Worm (Caenorhabditis elegans) whole organism, early embryonic: ENCODE measurements around the gene gst-44.

ENCODE experiments used
- B0310.2 ChIP-seq: sonication (generic microtip); optimal IDR thresholded peaks from 2 replicates; lab custom pipeline; 2016; ENCODE audit warnings: mild to moderate bottlenecking, missing genetic modification characterization, missing compliant biosample characterization
- F13C5.2 ChIP-seq: sonication (generic microtip); optimal IDR thresholded peaks from 2 replicates; lab custom pipeline; 2017; ENCODE audit warnings: mild to moderate bottlenecking, missing genetic modification characterization, inconsistent platforms, missing compliant biosample characterization
- aly-1 ChIP-seq: sonication (generic microtip); optimal IDR thresholded peaks from 2 replicates; lab custom pipeline; 2016; ENCODE audit warnings: missing genetic modification characterization, missing compliant biosample characterization
- ama-1 ChIP-seq: fragments of 150-350 bp; optimal IDR thresholded peaks from 2 replicates; lab custom pipeline; 2014
- ceh-13 ChIP-seq: fragments of 200-800 bp; sonication (Bioruptor generic); optimal IDR thresholded peaks from 2 replicates; lab custom pipeline; 2018; ENCODE audit warnings: mild to moderate bottlenecking, missing genetic modification characterization, missing compliant biosample characterization
- ceh-36 ChIP-seq: sonication (generic microtip); optimal IDR thresholded peaks from 2 replicates; lab custom pipeline; 2016; ENCODE audit warnings: missing genetic modification characterization, inconsistent platforms, missing compliant biosample characterization
- ets-7 ChIP-seq: sonication (generic microtip); optimal IDR thresholded peaks from 2 replicates; lab custom pipeline; 2016; ENCODE audit warnings: missing genotype, missing genetic modification characterization, missing compliant biosample characterization
- flt-1 ChIP-seq: fragments of 200-800 bp; sonication (Bioruptor generic); IDR thresholded peaks from 2 replicates; pipeline ENCODE4 v1.3.6; 2022; ENCODE audit warnings: missing genetic modification characterization, missing compliant biosample characterization
- hmbx-1 ChIP-seq: sonication (generic microtip); optimal IDR thresholded peaks from 2 replicates; lab custom pipeline; 2016; ENCODE audit warnings: mild to moderate bottlenecking, missing genetic modification characterization, missing compliant biosample characterization
- hmg-4 ChIP-seq: fragments of 200-800 bp; sonication (Bioruptor generic); optimal IDR thresholded peaks from 2 replicates; lab custom pipeline; 2018; ENCODE audit warnings: mild to moderate bottlenecking, missing genetic modification characterization, missing compliant biosample characterization
- hnd-1 ChIP-seq: sonication (generic microtip); optimal IDR thresholded peaks from 2 replicates; lab custom pipeline; 2016; ENCODE audit warnings: missing genetic modification characterization, missing compliant biosample characterization
- pes-1 ChIP-seq: fragments of 200-800 bp; sonication (Bioruptor generic); IDR thresholded peaks from 2 replicates; pipeline ENCODE4 v1.3.6; 2022; ENCODE audit warnings: missing genetic modification reagents, missing genetic modification characterization, missing compliant biosample characterization
- scrt-1 ChIP-seq: fragments of 200-800 bp; sonication (Bioruptor generic); IDR thresholded peaks from 2 replicates; pipeline ENCODE4 v1.3.6; 2022; ENCODE audit warnings: missing genetic modification characterization, missing compliant biosample characterization
- sea-1 ChIP-seq: fragments of 200-800 bp; sonication (Bioruptor generic); conservative IDR thresholded peaks from 2 replicates; pipeline ENCODE4 v1.3.6; 2022; ENCODE audit warnings: missing genetic modification characterization, missing compliant biosample characterization
- tbx-11 ChIP-seq: fragments of 200-800 bp; sonication (Bioruptor generic); IDR thresholded peaks from 2 replicates; pipeline ENCODE4 v1.3.6; 2022; ENCODE audit warnings: missing genetic modification characterization, missing compliant biosample characterization
- tbx-37 ChIP-seq: fragments of 200-800 bp; sonication (Bioruptor generic); conservative IDR thresholded peaks from 2 replicates; pipeline ENCODE4 v1.3.6; 2022; ENCODE audit warnings: missing genetic modification reagents, missing genetic modification characterization, missing compliant biosample characterization
- tra-4 ChIP-seq: sonication (generic microtip); optimal IDR thresholded peaks from 2 replicates; lab custom pipeline; 2017; ENCODE audit warnings: missing genetic modification characterization, missing compliant biosample characterization

Gene gst-44

DNA sequence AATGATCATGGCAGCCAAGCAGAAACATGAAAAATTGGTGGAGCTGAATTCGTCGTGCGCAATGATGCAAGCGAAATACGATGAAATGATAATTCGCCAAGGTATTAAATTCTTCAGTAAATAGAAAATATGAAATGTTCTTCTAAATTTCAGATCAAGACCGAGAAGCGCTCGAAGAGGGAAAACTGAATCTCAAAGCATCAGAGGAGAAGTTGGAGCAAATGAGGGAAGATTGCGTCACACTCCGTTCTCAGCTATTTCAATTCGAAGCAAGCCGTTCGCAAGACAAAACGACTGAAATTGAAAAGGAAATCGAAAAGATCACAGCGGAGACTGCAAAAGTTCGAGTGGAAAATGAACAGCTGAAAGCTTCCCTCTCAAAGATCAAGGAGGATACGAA lies 15.7 kb downstream of the gst-44 start:
- TF ChIP-seq hmbx-1 (no peak), flt-1 (GFP tag; lab: Robert Waterston, UW) (no peak), hmg-4 (GFP tag; lab: Kevin White, UChicago) (no peak), aly-1 (tag; lab: Kevin White, UChicago) (no peak), B0310.2 (tag; lab: Kevin White, UChicago) (no peak), pes-1 (GFP tag; lab: Robert Waterston, UW) (no peak), scrt-1 (no peak), tra-4 (tag; lab: Kevin White, UChicago) (no peak), ama-1 (lab: Kevin White, UChicago) (no peak)

DNA sequence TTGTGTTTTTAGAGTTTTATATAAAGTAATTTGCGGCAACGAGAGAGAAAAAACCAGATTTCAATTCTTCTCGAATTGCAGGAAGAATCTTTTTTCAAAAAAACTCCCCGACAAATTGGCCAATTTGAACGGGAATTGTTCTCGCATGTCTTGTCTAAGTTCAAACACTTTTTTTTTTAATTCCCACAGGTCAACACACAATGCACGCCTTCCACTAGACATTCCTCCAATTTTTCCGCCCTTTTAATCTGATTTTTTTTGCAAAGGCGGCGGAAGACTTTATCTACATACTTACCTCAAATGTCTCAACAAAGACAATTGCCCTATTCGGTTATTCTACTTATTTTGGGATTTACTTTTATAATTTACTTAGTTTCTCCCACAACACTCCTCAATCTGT lies 17.0 kb downstream of the gst-44 start, which contains the start of gene F26D2.3:
Gene F26D2.3 (plus strand): TSS at position 301 of the 400 bp plus-strand sequence.
- TF ChIP-seq sea-1 (GFP tag; lab: Robert Waterston, UW) (no peak), tbx-11 (GFP tag; lab: Robert Waterston, UW) (no peak), ama-1 (lab: Kevin White, UChicago) (no peak), F13C5.2 (tag; lab: Kevin White, UChicago) (no peak), aly-1 (tag; lab: Kevin White, UChicago) (no peak), hmbx-1 (no peak), ets-7 (no peak), tra-4 (tag; lab: Kevin White, UChicago) (no peak), flt-1 (GFP tag; lab: Robert Waterston, UW) (no peak), ceh-36 (tag; lab: Kevin White, UChicago) (no peak), tbx-37 (GFP tag; lab: Robert Waterston, UW) (no peak), hnd-1 (tag; lab: Kevin White, UChicago) (no peak), B0310.2 (tag; lab: Kevin White, UChicago) (no peak), ceh-13 (GFP tag; lab: Kevin White, UChicago) (no peak), hmg-4 (GFP tag; lab: Kevin White, UChicago) (no peak), scrt-1 (no peak), pes-1 (GFP tag; lab: Robert Waterston, UW) (no peak)

DNA sequence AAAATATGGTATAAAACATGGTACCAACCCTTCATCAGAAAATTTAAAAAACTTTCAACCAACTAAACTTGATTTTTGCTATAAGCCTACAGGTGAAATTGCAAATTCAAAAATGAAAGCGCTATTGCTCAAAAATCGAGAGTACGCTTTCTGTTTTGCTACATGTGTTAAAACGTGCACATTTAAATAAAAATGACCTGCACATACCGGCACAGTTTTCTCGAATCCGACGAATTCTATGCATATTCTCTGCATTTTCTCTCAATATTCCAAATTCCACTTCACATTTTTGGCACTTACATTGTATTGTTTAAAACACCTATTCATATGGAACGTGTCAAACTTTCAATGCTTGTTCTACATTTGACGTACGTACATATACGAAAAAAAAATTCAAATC lies 19.8 kb downstream of the gst-44 start, which contains the start of gene srh-145:
Gene srh-145 (plus strand): TSS at position 193 of the 400 bp plus-strand sequence.
- TF ChIP-seq sea-1 (GFP tag; lab: Robert Waterston, UW) (no peak), flt-1 (GFP tag; lab: Robert Waterston, UW) (no peak), hmbx-1 (no peak), aly-1 (tag; lab: Kevin White, UChicago) (no peak), hmg-4 (GFP tag; lab: Kevin White, UChicago) (no peak), tbx-11 (GFP tag; lab: Robert Waterston, UW) (no peak), ama-1 (lab: Kevin White, UChicago) (no peak), scrt-1 (no peak), B0310.2 (tag; lab: Kevin White, UChicago) (no peak), ceh-36 (tag; lab: Kevin White, UChicago) (no peak), hnd-1 (tag; lab: Kevin White, UChicago) (no peak), ceh-13 (GFP tag; lab: Kevin White, UChicago) (no peak)

DNA sequence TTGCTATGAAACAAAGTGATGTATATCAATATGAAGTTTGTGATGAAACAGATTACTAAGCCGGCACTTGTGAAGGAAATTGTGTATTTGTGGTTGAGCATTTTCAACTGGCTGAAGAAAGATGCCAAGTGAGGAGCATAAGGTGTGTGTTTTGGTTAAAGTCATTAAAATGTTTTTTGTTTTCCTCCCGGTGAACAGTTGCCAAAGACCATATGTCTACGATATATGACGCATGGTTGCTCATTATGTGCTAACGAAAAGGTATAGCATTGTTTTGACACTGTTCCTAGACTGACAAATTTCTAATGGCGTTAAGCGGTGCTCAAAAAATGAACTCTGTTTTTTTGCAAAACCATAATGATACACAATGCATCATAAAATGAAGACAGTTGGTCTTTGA lies 26.3 kb downstream of the gst-44 start, which contains the start of gene str-55:
Gene str-55 (minus strand): TSS at position 101 of the 400 bp plus-strand sequence.
- TF ChIP-seq B0310.2 (tag; lab: Kevin White, UChicago) (no peak), ceh-13 (GFP tag; lab: Kevin White, UChicago) (no peak), tbx-37 (GFP tag; lab: Robert Waterston, UW) (no peak), hnd-1 (tag; lab: Kevin White, UChicago) (no peak), tra-4 (tag; lab: Kevin White, UChicago) (no peak), F13C5.2 (tag; lab: Kevin White, UChicago) (no peak), ceh-36 (tag; lab: Kevin White, UChicago) (no peak), ama-1 (lab: Kevin White, UChicago) (no peak), tbx-11 (GFP tag; lab: Robert Waterston, UW) (no peak), ets-7 (no peak), hmg-4 (GFP tag; lab: Kevin White, UChicago) (no peak), scrt-1 (no peak), sea-1 (GFP tag; lab: Robert Waterston, UW) (no peak), aly-1 (tag; lab: Kevin White, UChicago) (no peak)

DNA sequence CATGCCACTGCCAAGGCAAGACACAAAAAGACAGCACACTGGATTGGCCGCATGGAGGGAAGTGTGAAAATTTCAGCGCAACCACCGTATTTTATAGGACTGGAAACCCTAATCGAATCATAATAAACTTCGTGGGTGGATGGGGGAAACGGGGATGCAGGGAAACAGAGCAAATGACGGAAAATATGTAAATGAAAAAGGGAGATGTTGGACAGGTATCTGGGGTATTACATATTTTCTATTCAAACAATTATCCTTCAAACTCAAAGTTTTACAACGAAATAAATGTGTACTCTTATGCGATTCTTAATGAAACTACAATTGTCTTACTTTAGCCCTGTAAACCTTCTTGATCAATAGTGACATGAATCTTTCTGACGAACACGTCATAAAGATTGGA lies 29.1 kb downstream of the gst-44 start, which contains the start of gene F26D2.16:
Gene F26D2.16 (minus strand): TSS at position 101 of the 400 bp plus-strand sequence.
- TF ChIP-seq pes-1 (GFP tag; lab: Robert Waterston, UW) (no peak), hmg-4 (GFP tag; lab: Kevin White, UChicago) (no peak), tra-4 (tag; lab: Kevin White, UChicago) (no peak), B0310.2 (tag; lab: Kevin White, UChicago) (no peak), ceh-13 (GFP tag; lab: Kevin White, UChicago) (no peak), scrt-1 (no peak), F13C5.2 (tag; lab: Kevin White, UChicago) (no peak), ets-7 (no peak), tbx-37 (GFP tag; lab: Robert Waterston, UW) (no peak), aly-1 (tag; lab: Kevin White, UChicago) (no peak), ceh-36 (tag; lab: Kevin White, UChicago) (no peak), hnd-1 (tag; lab: Kevin White, UChicago) (no peak), flt-1 (GFP tag; lab: Robert Waterston, UW) (no peak), tbx-11 (GFP tag; lab: Robert Waterston, UW) (no peak), hmbx-1 (no peak)

DNA sequence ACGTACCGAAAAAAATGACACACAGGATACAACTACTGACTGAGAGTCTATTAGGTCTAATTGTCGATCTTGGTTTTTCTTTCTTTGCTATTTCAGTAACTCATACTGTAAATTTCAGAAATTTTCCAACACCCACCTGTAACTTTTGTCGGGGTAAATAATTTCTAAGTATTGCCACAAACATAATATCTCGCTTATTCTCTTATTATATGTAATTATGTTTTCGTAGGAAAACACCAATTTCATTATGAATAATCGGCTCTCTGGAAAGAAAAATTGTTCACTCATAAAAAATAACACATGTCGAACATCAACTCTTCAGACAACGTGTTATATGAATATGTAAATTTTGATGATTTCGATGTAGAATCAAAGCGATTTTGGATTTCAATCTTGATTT lies 30.0 kb downstream of the gst-44 start, which contains the start of gene srw-48:
Gene srw-48 (plus strand): TSS at position 301 of the 400 bp plus-strand sequence.
- TF ChIP-seq ceh-13 (GFP tag; lab: Kevin White, UChicago) (no peak), ets-7 (no peak), hmg-4 (GFP tag; lab: Kevin White, UChicago) (no peak), hmbx-1 (no peak), tra-4 (tag; lab: Kevin White, UChicago) (no peak), tbx-37 (GFP tag; lab: Robert Waterston, UW) (no peak), pes-1 (GFP tag; lab: Robert Waterston, UW) (no peak), ceh-36 (tag; lab: Kevin White, UChicago) (no peak), scrt-1 (no peak), flt-1 (GFP tag; lab: Robert Waterston, UW) (no peak)
